Fruit fly (Drosophila melanogaster) whole organism, prepupa: ENCODE measurements around the gene Pdfr.

Experiments
- CG10631 ChIP-seq: fragments of 200-800 bp; sonication (Bioruptor generic); optimal IDR thresholded peaks from 2 replicates; lab custom pipeline; 2016; ENCODE audit warnings: missing biosample characterization, missing genetic modification characterization
- CG10669 ChIP-seq: fragments of 200-800 bp; sonication (Bioruptor generic); optimal IDR thresholded peaks from 3 replicates; lab custom pipeline; 2018; ENCODE audit warnings: missing biosample characterization, mild to moderate bottlenecking, missing genetic modification characterization, moderate library complexity
- CG11762 ChIP-seq: fragments of 200-800 bp; sonication (Bioruptor generic); optimal IDR thresholded peaks from 3 replicates; lab custom pipeline; 2016; ENCODE audit warnings: missing biosample characterization, missing genetic modification characterization; ENCODE audit not compliant: insufficient read depth
- CG11902 ChIP-seq: fragments of 200-800 bp; sonication (Bioruptor generic); optimal IDR thresholded peaks from 3 replicates; lab custom pipeline; 2016; ENCODE audit warnings: missing biosample characterization, missing genetic modification characterization
- CG15336 ChIP-seq: fragments of 200-800 bp; sonication (Bioruptor generic); IDR thresholded peaks from 2 replicates; pipeline ENCODE4 v1.3.6; 2022; ENCODE audit warnings: missing biosample characterization, missing genetic modification characterization
- CG16779 ChIP-seq: fragments of 200-800 bp; sonication (Bioruptor generic); optimal IDR thresholded peaks from 3 replicates; lab custom pipeline; 2017; ENCODE audit warnings: missing biosample characterization, mild to moderate bottlenecking, missing genetic modification characterization
- CG3032 ChIP-seq: fragments of 200-800 bp; optimal IDR thresholded peaks from 2 replicates; lab custom pipeline; 2019; ENCODE audit warnings: missing biosample characterization, mild to moderate bottlenecking, missing genetic modification characterization, moderate library complexity
- CG31627 ChIP-seq: fragments of 200-800 bp; sonication (Bioruptor generic); optimal IDR thresholded peaks from 3 replicates; lab custom pipeline; 2016; ENCODE audit warnings: missing biosample characterization, missing genetic modification characterization
- CG34406 ChIP-seq: fragments of 200-800 bp; sonication (Bioruptor generic); optimal IDR thresholded peaks from 3 replicates; lab custom pipeline; 2016; ENCODE audit warnings: missing biosample characterization, missing genetic modification characterization
- CG3919 ChIP-seq: fragments of 200-800 bp; sonication (Bioruptor generic); optimal IDR thresholded peaks from 3 replicates; lab custom pipeline; 2016; ENCODE audit warnings: missing biosample characterization, missing genetic modification characterization
- CG4318 ChIP-seq: fragments of 200-800 bp; sonication (Bioruptor generic); optimal IDR thresholded peaks from 3 replicates; lab custom pipeline; 2017; ENCODE audit warnings: missing biosample characterization, mild to moderate bottlenecking, missing genetic modification characterization
- CG6792 ChIP-seq: fragments of 200-800 bp; sonication (Bioruptor generic); optimal IDR thresholded peaks from 3 replicates; lab custom pipeline; 2016; ENCODE audit warnings: missing biosample characterization, missing genetic modification characterization
- CG6854 ChIP-seq: fragments of 200-800 bp; sonication (Bioruptor generic); optimal IDR thresholded peaks from 2 replicates; lab custom pipeline; 2017; ENCODE audit warnings: missing biosample characterization, mild to moderate bottlenecking, missing genetic modification characterization
- CG7368 ChIP-seq: fragments of 200-800 bp; sonication (Bioruptor generic); optimal IDR thresholded peaks from 3 replicates; lab custom pipeline; 2016; ENCODE audit warnings: missing biosample characterization, missing genetic modification characterization
- CG8119 ChIP-seq: fragments of 200-800 bp; sonication (Bioruptor generic); IDR thresholded peaks from 3 replicates; pipeline ENCODE4 v1.3.6; 2022; ENCODE audit warnings: missing biosample characterization, missing genetic modification characterization
- CG8319 ChIP-seq: fragments of 200-800 bp; sonication (Bioruptor generic); optimal IDR thresholded peaks from 3 replicates; lab custom pipeline; 2016; ENCODE audit warnings: missing biosample characterization, missing genetic modification characterization
- CG8632 ChIP-seq: fragments of 200-800 bp; sonication (Bioruptor generic); optimal IDR thresholded peaks from 3 replicates; lab custom pipeline; 2016; ENCODE audit warnings: missing biosample characterization, missing genetic modification characterization
- Eip75B ChIP-seq: fragments of 200-800 bp; sonication (Bioruptor generic); optimal IDR thresholded peaks from 3 replicates; lab custom pipeline; 2016; ENCODE audit warnings: missing biosample characterization, missing genetic modification characterization
- Eip93F ChIP-seq: fragments of 200-800 bp; sonication (Bioruptor generic); optimal IDR thresholded peaks from 2 replicates; lab custom pipeline; 2016; ENCODE audit warnings: missing biosample characterization, mild to moderate bottlenecking, missing genetic modification characterization
- Gug ChIP-seq: fragments of 200-800 bp; sonication (Bioruptor generic); IDR thresholded peaks from 2 replicates; pipeline ENCODE4 v1.3.6; 2022; ENCODE audit warnings: missing biosample characterization, missing genetic modification characterization
- Hr38 ChIP-seq: sonication (Bioruptor generic); optimal IDR thresholded peaks from 2 replicates; lab custom pipeline; 2016; ENCODE audit warnings: missing biosample characterization, missing genetic modification characterization
- Hr39 ChIP-seq: fragments of 200-800 bp; sonication (Bioruptor generic); optimal IDR thresholded peaks from 2 replicates; lab custom pipeline; 2016; ENCODE audit warnings: missing biosample characterization, missing genetic modification characterization
- Hr4 ChIP-seq: fragments of 200-800 bp; sonication (Bioruptor generic); optimal IDR thresholded peaks from 3 replicates; lab custom pipeline; 2016; ENCODE audit warnings: missing biosample characterization, missing genetic modification characterization
- Lpt ChIP-seq: fragments of 200-800 bp; sonication (Bioruptor generic); optimal IDR thresholded peaks from 3 replicates; lab custom pipeline; 2016; ENCODE audit warnings: missing biosample characterization, missing genetic modification characterization
- Met ChIP-seq: fragments of 200-800 bp; sonication (Bioruptor generic); optimal IDR thresholded peaks from 3 replicates; lab custom pipeline; 2016; ENCODE audit warnings: missing biosample characterization, missing genetic modification characterization
- Sox102F ChIP-seq: fragments of 200-800 bp; sonication (Bioruptor generic); optimal IDR thresholded peaks from 2 replicates; lab custom pipeline; 2016; ENCODE audit warnings: missing biosample characterization, mild to moderate bottlenecking, missing genetic modification characterization
- Sox14 ChIP-seq: fragments of 200-800 bp; sonication (Bioruptor generic); optimal IDR thresholded peaks from 3 replicates; lab custom pipeline; 2016; ENCODE audit warnings: missing biosample characterization, missing genetic modification characterization
- Sox15 ChIP-seq: fragments of 200-800 bp; sonication (Bioruptor generic); optimal IDR thresholded peaks from 3 replicates; lab custom pipeline; 2016; ENCODE audit warnings: missing biosample characterization, missing genetic modification characterization
- achi ChIP-seq: fragments of 200-800 bp; sonication (Bioruptor generic); optimal IDR thresholded peaks from 3 replicates; lab custom pipeline; 2016; ENCODE audit warnings: missing biosample characterization, missing genetic modification characterization
- acj6 ChIP-seq: fragments of 200-800 bp; sonication (Bioruptor generic); optimal IDR thresholded peaks from 3 replicates; lab custom pipeline; 2016; ENCODE audit warnings: missing biosample characterization, missing genetic modification characterization
- cyc ChIP-seq: fragments of 200-800 bp; sonication (Bioruptor generic); optimal IDR thresholded peaks from 3 replicates; lab custom pipeline; 2016; ENCODE audit warnings: missing biosample characterization, missing genetic modification characterization
- dac ChIP-seq: fragments of 200-800 bp; sonication (Bioruptor generic); optimal IDR thresholded peaks from 2 replicates; lab custom pipeline; 2017; ENCODE audit warnings: missing biosample characterization, mild to moderate bottlenecking, missing genetic modification characterization
- esn ChIP-seq: fragments of 200-800 bp; sonication (Bioruptor generic); optimal IDR thresholded peaks from 2 replicates; lab custom pipeline; 2016; ENCODE audit warnings: missing biosample characterization, mild to moderate bottlenecking, missing genetic modification characterization, moderate library complexity
- fd85E ChIP-seq: fragments of 200-800 bp; sonication (Bioruptor generic); optimal IDR thresholded peaks from 3 replicates; lab custom pipeline; 2016; ENCODE audit warnings: missing biosample characterization, missing genetic modification characterization
- fkh ChIP-seq: fragments of 200-800 bp; sonication (Bioruptor generic); optimal IDR thresholded peaks from 3 replicates; lab custom pipeline; 2017; ENCODE audit warnings: missing biosample characterization, mild to moderate bottlenecking, missing genetic modification characterization, moderate library complexity
- lz ChIP-seq: fragments of 200-800 bp; sonication (Bioruptor generic); optimal IDR thresholded peaks from 3 replicates; lab custom pipeline; 2016; ENCODE audit warnings: missing biosample characterization, missing genetic modification characterization
- net ChIP-seq: fragments of 200-800 bp; sonication (Bioruptor generic); optimal IDR thresholded peaks from 3 replicates; lab custom pipeline; 2016; ENCODE audit warnings: missing biosample characterization, missing genetic modification characterization
- pdm3 ChIP-seq: fragments of 200-800 bp; sonication (Bioruptor generic); optimal IDR thresholded peaks from 3 replicates; lab custom pipeline; 2016; ENCODE audit warnings: missing biosample characterization, missing genetic modification characterization
- salr ChIP-seq, 2 experiments: fragments of 200-800 bp; sonication (Bioruptor generic); optimal IDR thresholded peaks; 3 replicates each; lab custom pipeline; 2016 to 2018; ENCODE audit warnings: missing biosample characterization in 2 of 2, missing genetic modification characterization in 2 of 2, mild to moderate bottlenecking in 1 of 2
- spab ChIP-seq: fragments of 200-800 bp; sonication (Bioruptor generic); optimal IDR thresholded peaks from 2 replicates; lab custom pipeline; 2017; ENCODE audit warnings: missing biosample characterization, mild to moderate bottlenecking, missing genetic modification characterization, missing genetic modification reagents
- ss ChIP-seq, 2 experiments: fragments of 200-800 bp; sonication (Bioruptor generic); optimal IDR thresholded peaks; 2 replicates in 1 of 2; 3 replicates in 1 of 2; lab custom pipeline; 2017 to 2018; ENCODE audit warnings: mild to moderate bottlenecking in 2 of 2, missing biosample characterization in 2 of 2, missing genetic modification characterization in 2 of 2, moderate library complexity in 1 of 2
- svp ChIP-seq: fragments of 200-800 bp; sonication (Bioruptor generic); peaks from one replicate; lab custom pipeline; 2016; ENCODE audit warnings: missing biosample characterization, missing genetic modification characterization
- topi ChIP-seq: fragments of 200-800 bp; sonication (Bioruptor generic); optimal IDR thresholded peaks from 3 replicates; lab custom pipeline; 2016; ENCODE audit warnings: missing biosample characterization, missing genetic modification characterization
- vri ChIP-seq: fragments of 200-800 bp; sonication (Bioruptor generic); optimal IDR thresholded peaks from 3 replicates; lab custom pipeline; 2016; ENCODE audit warnings: missing biosample characterization, mild to moderate bottlenecking, missing genetic modification characterization

Gene Pdfr

dm6 chrX:2588415-2589411 is 36.7 kb downstream of the Pdfr start, which contains the start of gene egh (continued):
- TF ChIP-seq salr (GFP tag; optimal IDR thresholded peaks at IDR 0.05; lab: Kevin White, UChicago) (peak in 1 of 2 experiments; percentile 64), CG8319 (peak; percentile 41), ss (GFP tag; optimal IDR thresholded peaks at IDR 0.05; lab: Kevin White, UChicago) (peak; percentile 67 to 74), CG3032 (tag; lab: Kevin White, UChicago) (no peak), spab (GFP tag; lab: Kevin White, UChicago) (peak; percentile 50), Lpt (GFP tag; lab: Kevin White, UChicago) (peak; percentile 71), Sox14 (peak; percentile 75), CG7368 (GFP tag; lab: Kevin White, UChicago) (peak; percentile 67), fkh (GFP tag; lab: Kevin White, UChicago) (no peak), CG34406 (GFP tag; lab: Kevin White, UChicago) (peak; percentile 65)
- TF ChIP-seq, all 60 proteins: peak for 51

dm6 chrX:2589446-2590038 is 37.5 kb downstream of the Pdfr start:
- TF ChIP-seq Hr39 (GFP tag; lab: Kevin White, UChicago) (peak; percentile 97), Sox15 (GFP tag; lab: Kevin White, UChicago) (peak; percentile 96), achi (GFP tag; lab: Kevin White, UChicago) (peak; percentile 92), Sox14 (peak; percentile 94), fkh (GFP tag; lab: Kevin White, UChicago) (peak; percentile 88), Sox102F (GFP tag; lab: Kevin White, UChicago) (peak; percentile 91), CG3919 (peak; percentile 95), Hr38 (GFP tag; lab: Kevin White, UChicago) (peak; percentile 77), CG11762 (GFP tag; lab: Kevin White, UChicago) (peak; percentile 88), CG8119 (GFP tag; lab: Robert Waterston, UW) (peak; percentile 93), Met (GFP tag; lab: Kevin White, UChicago) (peak; percentile 92), CG6854 (GFP tag; lab: Kevin White, UChicago) (peak; percentile 78), CG8319 (peak; percentile 93), CG34406 (GFP tag; lab: Kevin White, UChicago) (peak; percentile 93), CG7368 (GFP tag; lab: Kevin White, UChicago) (peak; percentile 95), CG8632 (GFP tag; lab: Kevin White, UChicago) (peak; percentile 85), Eip93F (GFP tag; lab: Kevin White, UChicago) (peak; percentile 92), CG11902 (peak; percentile 92), CG15336 (GFP tag; lab: Robert Waterston, UW) (peak; percentile 95), CG10631 (GFP tag; lab: Kevin White, UChicago) (peak; percentile 89), CG6792 (GFP tag; lab: Kevin White, UChicago) (peak; percentile 97), CG16779 (tag; lab: Kevin White, UChicago) (peak; percentile 73), spab (GFP tag; lab: Kevin White, UChicago) (peak; percentile 65), CG4318 (GFP tag; lab: Kevin White, UChicago) (peak; percentile 93), cyc (GFP tag; lab: Kevin White, UChicago) (peak; percentile 97), pdm3 (GFP tag; lab: Kevin White, UChicago) (peak; percentile 96), Hr4 (GFP tag; lab: Kevin White, UChicago) (peak; percentile 95), Lpt (GFP tag; lab: Kevin White, UChicago) (peak; percentile 92), ss (GFP tag; optimal IDR thresholded peaks at IDR 0.05; lab: Kevin White, UChicago) (peak; percentile 43 to 54), svp (GFP tag; lab: Kevin White, UChicago) (peak; percentile 97), CG31627 (GFP tag; lab: Kevin White, UChicago) (peak; percentile 97), acj6 (peak; percentile 94), net (GFP tag; lab: Kevin White, UChicago) (peak; percentile 94), dac (peak; percentile 94), vri (peak; percentile 93), lz (GFP tag; lab: Kevin White, UChicago) (peak; percentile 96), CG10669 (GFP tag; lab: Kevin White, UChicago) (peak; percentile 78), fd85E (peak; percentile 56), esn (peak; percentile 95), Eip75B (GFP tag; lab: Kevin White, UChicago) (peak; percentile 91), salr (GFP tag; optimal IDR thresholded peaks at IDR 0.05; lab: Kevin White, UChicago) (peak; percentile 64 to 82), topi (GFP tag; lab: Kevin White, UChicago) (peak; percentile 94), Gug (peak; percentile 93)
